Fruit fly (Drosophila melanogaster): ENCODE data around the gene Ids.

Gene Ids

dm6 chr3L:3338882-3339590, 39.0 kb upstream of the Ids start (continued):
- TF ChIP-seq salr (GFP tag; optimal IDR thresholded peaks at IDR 0.05): peak in 1 of 2 experiments; percentile 51
- peak; percentile 8 for TF ChIP-seq CG10631 (GFP tag; optimal IDR thresholded peaks at IDR 0.05)
- TF ChIP-seq CG3032 (tag; optimal IDR thresholded peaks at IDR 0.05): peak; percentile 77
- TF ChIP-seq CG8632 (GFP tag; optimal IDR thresholded peaks at IDR 0.05): no peak
- TF ChIP-seq Eip78C (GFP tag): peak; percentile 58
- TF ChIP-seq esn (GFP tag; optimal IDR thresholded peaks at IDR 0.05): no peak
- no peak for TF ChIP-seq svp (GFP tag)
- peak; percentile 85 for TF ChIP-seq CG32006 (GFP tag; optimal IDR thresholded peaks at IDR 0.05)
- TF ChIP-seq net (GFP tag; optimal IDR thresholded peaks at IDR 0.05): peak; percentile 12
- TF ChIP-seq Ets21C (GFP tag; optimal IDR thresholded peaks at IDR 0.05): no peak
- TF ChIP-seq Sox15 (GFP tag; optimal IDR thresholded peaks at IDR 0.05): no peak
- peak; percentile 78 for TF ChIP-seq CG6276 (GFP tag; optimal IDR thresholded peaks at IDR 0.05)
- TF ChIP-seq vri (GFP tag; optimal IDR thresholded peaks at IDR 0.05): no peak
- TF ChIP-seq CG4318 (GFP tag; optimal IDR thresholded peaks at IDR 0.05): peak; percentile 65
- TF ChIP-seq dac (GFP tag; optimal IDR thresholded peaks at IDR 0.05): peak; percentile 59
- TF ChIP-seq Ets96B (tag; optimal IDR thresholded peaks at IDR 0.05): peak; percentile 79
- TF ChIP-seq Eip93F (GFP tag; optimal IDR thresholded peaks at IDR 0.05): no peak
- TF ChIP-seq Blimp-1 (GFP tag; optimal IDR thresholded peaks at IDR 0.05): no peak
- TF ChIP-seq fkh (GFP tag; optimal IDR thresholded peaks at IDR 0.05): no peak
- TF ChIP-seq CG3919 (GFP tag; optimal IDR thresholded peaks at IDR 0.05): peak; percentile 55

- peak; percentile 37 for TF ChIP-seq Met (GFP tag; optimal IDR thresholded peaks at IDR 0.05)
- TF ChIP-seq CG10631 (GFP tag; optimal IDR thresholded peaks at IDR 0.05): no peak
- TF ChIP-seq esn (GFP tag; optimal IDR thresholded peaks at IDR 0.05): peak; percentile 6
- no peak for TF ChIP-seq Eip93F (GFP tag; optimal IDR thresholded peaks at IDR 0.05)
- peak; percentile 39 for TF ChIP-seq Hr39 (GFP tag; optimal IDR thresholded peaks at IDR 0.05)
- TF ChIP-seq svp (GFP tag): peak; percentile 94
- no peak for TF ChIP-seq CG32006 (GFP tag; optimal IDR thresholded peaks at IDR 0.05)
- peak; percentile 65 for TF ChIP-seq vri (GFP tag; optimal IDR thresholded peaks at IDR 0.05)
- no peak for TF ChIP-seq Eip78C (GFP tag)
- TF ChIP-seq OdsH (GFP tag; optimal IDR thresholded peaks at IDR 0.05): no peak
Measured at dm6 chr3L:3339695-3340226, 38.3 kb upstream of the Ids start.

dm6 chr3L:3342307-3342940, 35.6 kb upstream of the Ids start:
- TF ChIP-seq CG15336 (GFP tag; IDR thresholded peaks at IDR 0.05) (peak; percentile 57), CG6163 (GFP tag; IDR thresholded peaks at IDR 0.05) (peak; percentile 60; the same call in 2 of the 3 replicates), lz (GFP tag; optimal IDR thresholded peaks at IDR 0.05) (peak; percentile 78), CG3032 (tag; optimal IDR thresholded peaks at IDR 0.05) (peak; percentile 58), CG11902 (GFP tag; optimal IDR thresholded peaks at IDR 0.05) (peak; percentile 35), CG8119 (GFP tag; IDR thresholded peaks at IDR 0.05) (peak; percentile 44; the same call in 2 of the 3 replicates), CG10669 (GFP tag; optimal IDR thresholded peaks at IDR 0.05) (peak; percentile 62), CG1621 (tag; optimal IDR thresholded peaks at IDR 0.05) (peak; percentile 71), CG6276 (GFP tag; optimal IDR thresholded peaks at IDR 0.05) (no peak), OdsH (GFP tag; optimal IDR thresholded peaks at IDR 0.05) (peak; percentile 57), achi (GFP tag; optimal IDR thresholded peaks at IDR 0.05) (peak; percentile 50), topi (GFP tag; optimal IDR thresholded peaks at IDR 0.05) (peak; percentile 75), CG6854 (GFP tag; optimal IDR thresholded peaks at IDR 0.05) (peak; percentile 64), CG6808 (GFP tag; optimal IDR thresholded peaks at IDR 0.05) (peak; percentile 53), pdm3 (GFP tag; optimal IDR thresholded peaks at IDR 0.05) (peak; percentile 73), Blimp-1 (GFP tag; optimal IDR thresholded peaks at IDR 0.05) (peak; percentile 23), ss (GFP tag; optimal IDR thresholded peaks at IDR 0.05) (peak; percentile 34 to 57), Gug (GFP tag; IDR thresholded peaks at IDR 0.05) (peak; percentile 28; the same call in 1 of the 2 replicates), CG4318 (GFP tag; optimal IDR thresholded peaks at IDR 0.05) (no peak), Lpt (GFP tag; optimal IDR thresholded peaks at IDR 0.05) (no peak), Hr38 (GFP tag; optimal IDR thresholded peaks at IDR 0.05) (no peak), spab (GFP tag; optimal IDR thresholded peaks at IDR 0.05) (peak; percentile 57), net (GFP tag; optimal IDR thresholded peaks at IDR 0.05) (peak; percentile 69), CG34406 (GFP tag; optimal IDR thresholded peaks at IDR 0.05) (peak; percentile 61), svp (GFP tag) (peak; percentile 89), Hr4 (GFP tag; optimal IDR thresholded peaks at IDR 0.05) (peak; percentile 25), acj6 (GFP tag; optimal IDR thresholded peaks at IDR 0.05) (peak; percentile 73), Eip93F (GFP tag; optimal IDR thresholded peaks at IDR 0.05) (peak; percentile 72), esn (GFP tag; optimal IDR thresholded peaks at IDR 0.05) (peak; percentile 82), cyc (GFP tag; optimal IDR thresholded peaks at IDR 0.05) (peak; percentile 67), CG8632 (GFP tag; optimal IDR thresholded peaks at IDR 0.05) (peak; percentile 71)
